Fruit fly (Drosophila melanogaster): ENCODE measurements around the gene Saf-B.

DNA sequence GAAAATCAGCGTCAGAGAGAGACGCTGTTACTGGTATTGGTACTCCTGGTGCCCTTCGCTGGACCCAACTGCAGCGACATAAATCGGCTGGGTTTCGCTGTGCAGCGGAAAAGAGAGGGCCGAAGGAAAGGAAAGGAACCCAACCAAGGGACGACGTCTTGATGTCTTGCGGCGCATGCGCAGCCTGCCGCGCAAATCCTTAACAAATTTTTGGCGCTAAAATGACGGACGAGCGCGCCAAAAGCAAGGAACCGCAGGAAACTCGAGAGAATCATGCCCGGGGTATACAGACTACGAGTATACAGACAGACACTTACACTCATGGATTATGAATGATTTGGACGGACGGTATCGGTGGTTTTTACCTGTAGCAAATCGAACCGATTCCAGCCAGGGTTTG lies 49.7 kb downstream of the Saf-B start:
- TF ChIP-seq dmrt93B (GFP tag; optimal IDR thresholded peaks at IDR 0.05) (no peak), psq (GFP tag; optimal IDR thresholded peaks at IDR 0.05) (no peak), Sp1 (GFP tag; optimal IDR thresholded peaks at IDR 0.05) (no peak), sv (GFP tag; optimal IDR thresholded peaks at IDR 0.05) (no peak), Abd-B (GFP tag; optimal IDR thresholded peaks at IDR 0.05) (no peak), GATAd (GFP tag; optimal IDR thresholded peaks at IDR 0.05) (no peak), br (GFP tag; optimal IDR thresholded peaks at IDR 0.05) (no peak), CrebA (GFP tag; optimal IDR thresholded peaks at IDR 0.05; ENCODE audit: borderline replicate concordance) (no peak), dsf (GFP tag; optimal IDR thresholded peaks at IDR 0.05; ENCODE audit: borderline replicate concordance) (no peak), h (GFP tag; optimal IDR thresholded peaks at IDR 0.05) (no peak), Hr78 (GFP tag; optimal IDR thresholded peaks at IDR 0.05) (no peak), fru (GFP tag; optimal IDR thresholded peaks at IDR 0.05) (no peak), usp (GFP tag; optimal IDR thresholded peaks at IDR 0.05) (no peak)
